Worm (Caenorhabditis elegans): Measurements from ENCODE around the gene gcy-15.

- TF ChIP-seq D2030.7 (GFP tag; IDR thresholded peaks at IDR 0.05) = no peak
- TF ChIP-seq F10E7.11 (tag; optimal IDR thresholded peaks at IDR 0.05) = no peak
- TF ChIP-seq ztf-25 (GFP tag; IDR thresholded peaks at IDR 0.05) = no peak
- no peak for TF ChIP-seq zim-3 (tag; optimal IDR thresholded peaks at IDR 0.05)
- no peak for TF ChIP-seq ztf-18 (tag; optimal IDR thresholded peaks at IDR 0.05)
- no peak for TF ChIP-seq ekl-4 (GFP tag; IDR thresholded peaks at IDR 0.05)
- no peak for TF ChIP-seq F33H1.4 (GFP tag; IDR thresholded peaks at IDR 0.05)
- no peak for TF ChIP-seq pha-4 (tag; optimal IDR thresholded peaks at IDR 0.05)
- TF ChIP-seq hlh-26 (GFP tag; conservative IDR thresholded peaks at IDR 0.05) = no peak
- TF ChIP-seq F55B11.4 (tag; optimal IDR thresholded peaks at IDR 0.05; ENCODE audit: borderline replicate concordance, insufficient read depth) = no peak
Observed at ce11 chrII:3149521-3150190, 47.2 kb downstream of the gcy-15 start, which contains the start of the genes T10D4.11 and T10D4.1.
